Worm (Caenorhabditis elegans) whole organism, midembryonic: ENCODE measurements around the gene nhr-134.

Source experiments
- T22C8.4 ChIP-seq: fragments of 200-800 bp; sonication (Bioruptor generic); IDR thresholded peaks from 2 replicates; pipeline ENCODE4 v1.3.6; 2022; ENCODE audit warnings: missing genetic modification characterization, missing compliant biosample characterization
- cog-1 ChIP-seq: sonication (generic microtip); optimal IDR thresholded peaks from 2 replicates; lab custom pipeline; 2016; ENCODE audit warnings: missing genetic modification characterization, missing compliant biosample characterization
- flt-1 ChIP-seq: fragments of 200-800 bp; sonication (Bioruptor generic); IDR thresholded peaks from 2 replicates; pipeline ENCODE4 v1.3.6; 2022; ENCODE audit warnings: missing genetic modification characterization, missing compliant biosample characterization
- klf-2 ChIP-seq: fragments of 200-800 bp; sonication (Bioruptor generic); conservative IDR thresholded peaks from 2 replicates; pipeline ENCODE4 v1.3.6; 2022; ENCODE audit warnings: missing genetic modification reagents, missing genetic modification characterization, missing compliant biosample characterization
- med-1 ChIP-seq: sonication (generic microtip); optimal IDR thresholded peaks from 2 replicates; lab custom pipeline; 2017; ENCODE audit warnings: missing genetic modification characterization, mild to moderate bottlenecking, missing compliant biosample characterization, antibody characterized with exemption, missing genetic modification reagents; ENCODE audit not compliant: insufficient read depth
- ref-1 ChIP-seq: fragments of 200-800 bp; sonication (Bioruptor generic); conservative IDR thresholded peaks from 2 replicates; pipeline ENCODE4 v1.3.6; 2022; ENCODE audit warnings: missing genetic modification reagents, missing genetic modification characterization, missing compliant biosample characterization
- tab-1 ChIP-seq: fragments of 200-800 bp; sonication (Bioruptor generic); IDR thresholded peaks from 2 replicates; pipeline ENCODE4 v1.3.6; 2022; ENCODE audit warnings: missing genetic modification characterization, missing compliant biosample characterization
- ztf-29 ChIP-seq: fragments of 200-800 bp; sonication (Bioruptor generic); IDR thresholded peaks from 2 replicates; pipeline ENCODE4 v1.3.6; 2022; ENCODE audit warnings: missing genetic modification reagents, missing genetic modification characterization, missing compliant biosample characterization

nhr-134 gene

ce11 chrV:2277260-2277659 lies 46.2 kb downstream of the nhr-134 start:
- TF ChIP-seq cog-1 (tag; lab: Kevin White, UChicago) (no peak), med-1 (GFP tag; lab: Kevin White, UChicago) (no peak), ref-1 (GFP tag; lab: Robert Waterston, UW) (no peak), T22C8.4 (no peak), ztf-29 (no peak)

- no peak for TF ChIP-seq flt-1 (GFP tag; lab: Robert Waterston, UW)
- TF ChIP-seq cog-1 (tag; lab: Kevin White, UChicago), result no peak
- no peak for TF ChIP-seq klf-2 (GFP tag; lab: Robert Waterston, UW)
These were observed 47.0 kb downstream of the nhr-134 start, which contains the start of gene nhr-59 for ce11 chrV:2278052-2278451. TSS of gene nhr-59 (minus strand) at chrV:2278265.

- TF ChIP-seq cog-1 (tag; lab: Kevin White, UChicago) (peak; percentile 67), flt-1 (GFP tag; lab: Robert Waterston, UW) (no peak)
These were observed 47.5 kb downstream of the nhr-134 start, which contains the start of gene fbxa-137 for ce11 chrV:2278543-2278942. TSS of gene fbxa-137 (plus strand) at chrV:2278816.

ce11 chrV:2281499-2281898 lies 50.5 kb downstream of the nhr-134 start, which contains the start of gene nhr-228:
TSS of gene nhr-228 (plus strand) at chrV:2281759.
- no peak for TF ChIP-seq klf-2 (GFP tag; lab: Robert Waterston, UW)
- TF ChIP-seq tab-1 (GFP tag; lab: Robert Waterston, UW), result no peak
- no peak for TF ChIP-seq ref-1 (GFP tag; lab: Robert Waterston, UW)
- TF ChIP-seq cog-1 (tag; lab: Kevin White, UChicago), result peak; percentile 18
- no peak for TF ChIP-seq ztf-29
- TF ChIP-seq flt-1 (GFP tag; lab: Robert Waterston, UW), result no peak
- no peak for TF ChIP-seq T22C8.4
